Worm (Caenorhabditis elegans) whole organism, L4 larva: Measurements from ENCODE around the gene F26G1.2.

Experiments used
- D1046.2 ChIP-seq: fragments of 200-800 bp; sonication (Bioruptor generic); IDR thresholded peaks from 2 replicates; pipeline ENCODE4 v1.3.6; 2022; ENCODE audit warnings: missing genetic modification characterization, missing compliant biosample characterization
- F37D6.2 ChIP-seq: sonication (generic microtip); optimal IDR thresholded peaks from 2 replicates; lab custom pipeline; 2016; ENCODE audit warnings: mild to moderate bottlenecking, missing genetic modification characterization, missing compliant biosample characterization
- T26A8.4 ChIP-seq: fragments of 200-800 bp; sonication (Bioruptor generic); IDR thresholded peaks from 2 replicates; pipeline ENCODE4 v1.3.6; 2022; ENCODE audit warnings: missing genetic modification characterization, missing compliant biosample characterization
- aha-1 ChIP-seq: fragments of 150-350 bp; peaks from one replicate; lab custom pipeline; 2014; ENCODE audit warnings: missing biosample characterization, missing genetic modification characterization
- ctbp-1 ChIP-seq: fragments of 200-800 bp; sonication (Bioruptor generic); IDR thresholded peaks from 2 replicates; pipeline ENCODE4 v1.3.6; 2022; ENCODE audit warnings: missing genetic modification reagents, missing genetic modification characterization, missing compliant biosample characterization
- daf-16 ChIP-seq, 3 experiments: sonication (generic microtip); optimal IDR thresholded peaks; 2 replicates each; lab custom pipeline; 2016 to 2017; ENCODE audit warnings: missing genetic modification characterization in 3 of 3, missing genetic modification reagents in 3 of 3, mild to moderate bottlenecking in 2 of 3, missing compliant biosample characterization in 2 of 3, missing biosample characterization in 1 of 3, moderate library complexity in 1 of 3
- daf-19 ChIP-seq: fragments of 200-800 bp; sonication (Bioruptor generic); conservative IDR thresholded peaks from 2 replicates; pipeline ENCODE4 v1.3.6; 2022; ENCODE audit warnings: missing genetic modification characterization, missing compliant biosample characterization
- dve-1 ChIP-seq: sonication (generic microtip); optimal IDR thresholded peaks from 2 replicates; lab custom pipeline; 2017; ENCODE audit warnings: antibody characterized with exemption, mild to moderate bottlenecking, missing genetic modification characterization, missing compliant biosample characterization; ENCODE audit not compliant: insufficient read depth
- egl-27 ChIP-seq: sonication (generic microtip); optimal IDR thresholded peaks from 3 replicates; lab custom pipeline; 2017; ENCODE audit warnings: missing biosample characterization, missing genetic modification reagents, missing genetic modification characterization
- egl-43 ChIP-seq: fragments of 200-800 bp; sonication (Bioruptor generic); IDR thresholded peaks from 2 replicates; pipeline ENCODE4 v1.3.6; 2022; ENCODE audit warnings: missing genetic modification reagents, missing genetic modification characterization, missing compliant biosample characterization
- hif-1 ChIP-seq, 2 experiments: sonication (generic microtip); optimal IDR thresholded peaks; 2 replicates each; lab custom pipeline; 2016 to 2017; ENCODE audit warnings: missing compliant biosample characterization in 2 of 2, missing genetic modification characterization in 2 of 2, missing genetic modification reagents in 2 of 2, missing genotype in 2 of 2, mild to moderate bottlenecking in 1 of 2
- hlh-11 ChIP-seq: fragments of 200-800 bp; sonication (Bioruptor generic); optimal IDR thresholded peaks from 2 replicates; lab custom pipeline; 2018; ENCODE audit warnings: mild to moderate bottlenecking, missing genetic modification characterization, missing compliant biosample characterization
- hmg-1.1 ChIP-seq: fragments of 200-800 bp; sonication (Bioruptor generic); IDR thresholded peaks from 2 replicates; pipeline ENCODE4 v1.3.6; 2022; ENCODE audit warnings: missing genetic modification reagents, missing genetic modification characterization, missing compliant biosample characterization
- jun-1 ChIP-seq: fragments of 150-350 bp; optimal IDR thresholded peaks from 2 replicates; lab custom pipeline; 2014; ENCODE audit warnings: missing biosample characterization, missing genetic modification reagents, missing genetic modification characterization
- lin-1 ChIP-seq: fragments of 200-800 bp; sonication (Bioruptor generic); IDR thresholded peaks from 2 replicates; pipeline ENCODE4 v1.3.6; 2022; ENCODE audit warnings: missing genetic modification reagents, missing genetic modification characterization, missing compliant biosample characterization
- lin-38 ChIP-seq: fragments of 200-800 bp; sonication (Bioruptor generic); IDR thresholded peaks from 2 replicates; pipeline ENCODE4 v1.3.6; 2022; ENCODE audit warnings: missing genetic modification reagents, missing genetic modification characterization, missing compliant biosample characterization
- mxl-2 ChIP-seq: fragments of 200-800 bp; sonication (Bioruptor generic); conservative IDR thresholded peaks from 2 replicates; pipeline ENCODE4 v1.3.6; 2022; ENCODE audit warnings: missing genetic modification reagents, missing genetic modification characterization, missing compliant biosample characterization
- mxl-3 ChIP-seq: fragments of 200-800 bp; sonication (Bioruptor generic); optimal IDR thresholded peaks from 2 replicates; lab custom pipeline; 2018; ENCODE audit warnings: mild to moderate bottlenecking, missing genetic modification characterization, missing compliant biosample characterization
- nhr-102 ChIP-seq: sonication (generic microtip); optimal IDR thresholded peaks from 2 replicates; lab custom pipeline; 2016; ENCODE audit warnings: mild to moderate bottlenecking, missing genetic modification characterization, moderate library complexity, missing compliant biosample characterization
- nhr-237 ChIP-seq: sonication (generic microtip); optimal IDR thresholded peaks from 2 replicates; lab custom pipeline; 2017; ENCODE audit warnings: missing biosample characterization, missing genetic modification characterization
- nhr-25 ChIP-seq: sonication (generic microtip); optimal IDR thresholded peaks from 2 replicates; lab custom pipeline; 2017; ENCODE audit warnings: missing genetic modification characterization, mild to moderate bottlenecking, missing compliant biosample characterization, antibody characterized with exemption, moderate library complexity, borderline replicate concordance; ENCODE audit not compliant: insufficient read depth
- nhr-28 ChIP-seq: fragments of 150-350 bp; optimal IDR thresholded peaks from 2 replicates; lab custom pipeline; 2014; ENCODE audit warnings: missing biosample characterization, missing genetic modification characterization
- php-3 ChIP-seq: fragments of 200-800 bp; sonication (Bioruptor generic); IDR thresholded peaks from 2 replicates; pipeline ENCODE4 v1.3.6; 2022; ENCODE audit warnings: missing genetic modification reagents, missing genetic modification characterization, missing compliant biosample characterization
- pqm-1 ChIP-seq: sonication (generic microtip); optimal IDR thresholded peaks from 2 replicates; lab custom pipeline; 2017; ENCODE audit warnings: missing biosample characterization, missing genetic modification characterization
- sdz-12 ChIP-seq: fragments of 200-800 bp; sonication (Bioruptor generic); optimal IDR thresholded peaks from 2 replicates; lab custom pipeline; 2018; ENCODE audit warnings: mild to moderate bottlenecking, missing genetic modification characterization, missing compliant biosample characterization
- snpc-1.2 ChIP-seq: fragments of 200-800 bp; sonication (Bioruptor generic); IDR thresholded peaks from 2 replicates; pipeline ENCODE4 v1.3.6; 2022; ENCODE audit warnings: missing genetic modification reagents, missing genetic modification characterization, missing compliant biosample characterization
- tag-97 ChIP-seq: fragments of 200-800 bp; sonication (Bioruptor generic); IDR thresholded peaks from 2 replicates; pipeline ENCODE4 v1.3.6; 2022; ENCODE audit warnings: missing genetic modification characterization, missing compliant biosample characterization
- tra-1 ChIP-seq: fragments of 200-800 bp; sonication (Bioruptor generic); IDR thresholded peaks from 2 replicates; pipeline ENCODE4 v1.3.6; 2022; ENCODE audit warnings: missing genetic modification reagents, missing genetic modification characterization, missing compliant biosample characterization
- unc-62 ChIP-seq, 3 experiments: fragments of 150-350 bp in 1 of 3; sonication (generic microtip); optimal IDR thresholded peaks in 2 of 3; peaks in 1 of 3; 1 replicate in 1 of 3; 2 replicates in 2 of 3; lab custom pipeline; 2014 to 2017; ENCODE audit warnings: missing biosample characterization in 3 of 3, missing genetic modification characterization in 3 of 3, missing genetic modification reagents in 3 of 3, missing genotype in 1 of 3
- zfp-2 ChIP-seq: sonication (generic microtip); optimal IDR thresholded peaks from 2 replicates; lab custom pipeline; 2016; ENCODE audit warnings: mild to moderate bottlenecking, missing genetic modification characterization, missing compliant biosample characterization
- zfp-3 ChIP-seq: fragments of 200-800 bp; sonication (Bioruptor generic); conservative IDR thresholded peaks from 2 replicates; pipeline ENCODE4 v1.3.6; 2022; ENCODE audit warnings: missing genetic modification reagents, missing genetic modification characterization, missing compliant biosample characterization

F26G1.2 gene

ce11 chrII:4772441-4772840 lies 9.6 kb downstream of the F26G1.2 start (continued):
- TF ChIP-seq zfp-2 (tag; lab: Kevin White, UChicago) (no peak), egl-43 (GFP tag; lab: Robert Waterston, UW) (no peak), nhr-237 (tag; lab: Kevin White, UChicago) (no peak), daf-19 (no peak), nhr-25 (peak; percentile 26)

ce11 chrII:4773891-4774432 lies 11.1 kb downstream of the F26G1.2 start, which contains the start of the genes F26G1.9 and F26G1.10:
Gene F26G1.9 (minus strand): TSS chrII:4773991.
Gene F26G1.10 (plus strand): TSS chrII:4774382.
- peak; percentile 22 for TF ChIP-seq aha-1 (tag; lab: Kevin White, UChicago)
- TF ChIP-seq zfp-3, result no peak
- TF ChIP-seq T26A8.4 (GFP tag; lab: Robert Waterston, UW), result no peak

ce11 chrII:4775802-4776201 lies 12.9 kb downstream of the F26G1.2 start:
- TF ChIP-seq ctbp-1 (GFP tag; lab: Robert Waterston, UW) (no peak), unc-62 (GFP tag; optimal IDR thresholded peaks at IDR 0.05 in 1 of 2; lab: Kevin White, UChicago) (peak in 1 of 2 experiments; percentile 96), unc-62 (tag; optimal IDR thresholded peaks at IDR 0.05; lab: Kevin White, UChicago) (no peak)

ce11 chrII:4776933-4777332 lies 14.1 kb downstream of the F26G1.2 start, which contains the start of gene F26G1.11:
Gene F26G1.11 (plus strand): TSS chrII:4777137.
- TF ChIP-seq nhr-28 (tag; lab: Kevin White, UChicago) (no peak), dve-1 (tag; lab: Kevin White, UChicago) (peak; percentile 62), pqm-1 (tag; lab: Kevin White, UChicago) (peak; percentile 86), egl-43 (GFP tag; lab: Robert Waterston, UW) (no peak), D1046.2 (GFP tag; lab: Robert Waterston, UW) (no peak), hif-1 (tag; optimal IDR thresholded peaks at IDR 0.05; lab: Kevin White, UChicago) (no peak), hlh-11 (tag; lab: Kevin White, UChicago) (peak; percentile 42), daf-16 (GFP tag; optimal IDR thresholded peaks at IDR 0.05; lab: Kevin White, UChicago) (no peak), daf-16 (tag; optimal IDR thresholded peaks at IDR 0.05; lab: Kevin White, UChicago) (peak; percentile 73), snpc-1.2 (GFP tag; lab: Robert Waterston, UW) (no peak)

ce11 chrII:4779753-4780152 lies 16.9 kb downstream of the F26G1.2 start:
- TF ChIP-seq D1046.2 (GFP tag; lab: Robert Waterston, UW) (no peak), lin-1 (GFP tag; lab: Robert Waterston, UW) (no peak), egl-27 (no peak), tra-1 (GFP tag; lab: Robert Waterston, UW) (no peak), hmg-1.1 (GFP tag; lab: Robert Waterston, UW) (no peak), lin-38 (GFP tag; lab: Robert Waterston, UW) (no peak), F37D6.2 (no peak), jun-1 (tag; lab: Kevin White, UChicago) (no peak), nhr-102 (no peak), php-3 (GFP tag; lab: Robert Waterston, UW) (no peak), mxl-2 (GFP tag; lab: Robert Waterston, UW) (no peak), hif-1 (tag; optimal IDR thresholded peaks at IDR 0.05; lab: Kevin White, UChicago) (no peak), mxl-3 (GFP tag; lab: Kevin White, UChicago) (no peak), sdz-12 (GFP tag; lab: Kevin White, UChicago) (no peak), tag-97 (GFP tag; lab: Robert Waterston, UW) (no peak)
